Worm (Caenorhabditis elegans): ENCODE data around the gene oac-57.

ce11 chrIV:12350235-12350634 lies 42.6 kb upstream of the oac-57 start:
- TF ChIP-seq snpc-4 (GFP tag; optimal IDR thresholded peaks at IDR 0.05) (no peak), snpc-4 (tag; optimal IDR thresholded peaks at IDR 0.05) (no peak), ama-1 (optimal IDR thresholded peaks at IDR 0.05) (no peak), ama-1 (GFP tag; optimal IDR thresholded peaks at IDR 0.05) (no peak), ztf-18 (tag; optimal IDR thresholded peaks at IDR 0.05) (no peak), zfh-2 (GFP tag; conservative IDR thresholded peaks at IDR 0.05) (no peak), ceh-79 (tag; optimal IDR thresholded peaks at IDR 0.05) (no peak), nhr-120 (GFP tag; IDR thresholded peaks at IDR 0.05) (no peak), ets-4 (GFP tag; optimal IDR thresholded peaks at IDR 0.05) (no peak), ZK185.1 (tag; optimal IDR thresholded peaks at IDR 0.05; ENCODE audit: poor library complexity, severe bottlenecking) (no peak), akir-1 (GFP tag; optimal IDR thresholded peaks at IDR 0.05) (no peak), unc-62 (GFP tag; optimal IDR thresholded peaks at IDR 0.05) (no peak), unc-130 (GFP tag; optimal IDR thresholded peaks at IDR 0.05) (no peak), dox-1 (GFP tag; IDR thresholded peaks at IDR 0.05) (no peak)

Measured in whole organism, young adult.